Worm (Caenorhabditis elegans): Measurements from ENCODE around the gene lgc-45.

Gene lgc-45

DNA sequence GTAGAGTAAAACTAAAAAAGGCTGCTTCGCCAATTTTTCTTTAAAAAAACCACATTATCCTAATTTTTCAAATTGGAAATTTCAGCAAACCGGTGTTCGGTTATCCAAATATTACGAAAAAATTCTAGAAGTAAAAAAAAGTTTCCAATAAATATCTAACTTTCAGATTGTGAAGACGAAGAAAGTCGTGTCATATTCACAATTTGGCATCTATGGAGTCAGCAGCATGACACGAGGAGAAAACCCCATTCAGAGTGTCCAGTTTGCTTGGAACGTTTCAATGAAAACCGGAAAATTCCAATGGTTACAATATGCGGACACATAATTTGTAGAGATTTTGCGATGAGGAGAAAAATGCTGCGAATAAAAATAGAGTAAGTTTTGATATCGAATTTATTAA is 38.1 kb downstream of the lgc-45 start, which contains the start of gene Y49F6A.12:
Gene Y49F6A.12, plus strand, starts transcription at position 301 of the 400 bp plus-strand sequence.
- no peak for TF ChIP-seq nhr-12 (tag; optimal IDR thresholded peaks at IDR 0.05)
- TF ChIP-seq nhr-23 (tag; optimal IDR thresholded peaks at IDR 0.05) = no peak
- no peak for TF ChIP-seq eor-1 (tag; optimal IDR thresholded peaks at IDR 0.05)
- no peak for TF ChIP-seq nhr-237 (tag; optimal IDR thresholded peaks at IDR 0.05)
- no peak for TF ChIP-seq nhr-28 (tag; optimal IDR thresholded peaks at IDR 0.05)
- no peak for TF ChIP-seq nfya-1 (tag; optimal IDR thresholded peaks at IDR 0.05; ENCODE audit: insufficient read depth)
- no peak for TF ChIP-seq ZK546.5 (tag; optimal IDR thresholded peaks at IDR 0.05)
- no peak for TF ChIP-seq mdl-1 (tag; optimal IDR thresholded peaks at IDR 0.05)
- no peak for TF ChIP-seq nhr-43 (tag; optimal IDR thresholded peaks at IDR 0.05; ENCODE audit: poor library complexity, severe bottlenecking)
- TF ChIP-seq R02D3.7 (tag; optimal IDR thresholded peaks at IDR 0.05) = no peak
- no peak for TF ChIP-seq nhr-76 (tag; optimal IDR thresholded peaks at IDR 0.05)
- no peak for TF ChIP-seq elt-1 (tag; optimal IDR thresholded peaks at IDR 0.05)
- no peak for TF ChIP-seq nhr-77 (tag; optimal IDR thresholded peaks at IDR 0.05)
- no peak for TF ChIP-seq elt-2 (tag; optimal IDR thresholded peaks at IDR 0.05)
- TF ChIP-seq ztf-11 (tag; optimal IDR thresholded peaks at IDR 0.05) = no peak
- no peak for TF ChIP-seq pqm-1 (tag; optimal IDR thresholded peaks at IDR 0.05)
- no peak for TF ChIP-seq fkh-10 (GFP tag; optimal IDR thresholded peaks at IDR 0.05)

DNA sequence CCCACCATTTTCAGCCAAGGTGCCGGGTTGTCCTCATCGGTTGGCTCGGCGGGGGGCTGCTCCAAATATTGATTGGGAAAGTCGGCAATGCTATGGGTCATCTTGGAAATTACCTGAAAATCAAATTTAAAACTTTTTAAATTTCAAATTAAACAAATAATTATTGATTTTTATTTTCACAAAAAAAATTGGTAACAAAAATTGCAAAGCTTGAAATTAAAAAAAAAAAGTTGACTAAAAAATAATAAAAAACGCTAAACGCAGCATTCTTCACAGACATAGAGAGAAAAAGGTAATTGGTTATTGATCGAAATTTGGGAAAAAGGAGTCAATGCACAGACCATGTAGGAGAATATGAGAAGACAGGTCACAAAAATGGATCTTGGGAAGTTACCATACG is 41.4 kb downstream of the lgc-45 start, which contains the start of gene Y49F6A.11:
Gene Y49F6A.11, minus strand, starts transcription at position 101 of the 400 bp plus-strand sequence.
- TF ChIP-seq daf-12 (tag; optimal IDR thresholded peaks at IDR 0.05) = no peak
- TF ChIP-seq ceh-82 (tag; optimal IDR thresholded peaks at IDR 0.05) = no peak
- no peak for TF ChIP-seq fkh-2 (tag; optimal IDR thresholded peaks at IDR 0.05)
- TF ChIP-seq jun-1 (tag; optimal IDR thresholded peaks at IDR 0.05) = no peak
- no peak for TF ChIP-seq nhr-237 (tag; optimal IDR thresholded peaks at IDR 0.05)
- no peak for TF ChIP-seq elt-1 (tag; optimal IDR thresholded peaks at IDR 0.05)
- no peak for TF ChIP-seq nfya-1 (tag; optimal IDR thresholded peaks at IDR 0.05; ENCODE audit: insufficient read depth)
- no peak for TF ChIP-seq nhr-76 (tag; optimal IDR thresholded peaks at IDR 0.05)
- no peak for TF ChIP-seq nhr-28 (tag; optimal IDR thresholded peaks at IDR 0.05)
- no peak for TF ChIP-seq lin-39 (tag; optimal IDR thresholded peaks at IDR 0.05)
- no peak for TF ChIP-seq mml-1 (tag; optimal IDR thresholded peaks at IDR 0.05)
- TF ChIP-seq lin-15B (tag; optimal IDR thresholded peaks at IDR 0.05) = no peak
- no peak for TF ChIP-seq tbx-2 (tag; optimal IDR thresholded peaks at IDR 0.05)
- TF ChIP-seq nhr-12 (tag; optimal IDR thresholded peaks at IDR 0.05) = no peak
- no peak for TF ChIP-seq ztf-4 (tag; optimal IDR thresholded peaks at IDR 0.05)
- no peak for TF ChIP-seq zag-1 (tag; optimal IDR thresholded peaks at IDR 0.05)
- no peak for TF ChIP-seq ztf-11 (tag; optimal IDR thresholded peaks at IDR 0.05)
- TF ChIP-seq sea-2 (GFP tag; optimal IDR thresholded peaks at IDR 0.05) = no peak
- no peak for TF ChIP-seq fos-1 (tag; optimal IDR thresholded peaks at IDR 0.05)
- TF ChIP-seq eor-1 (tag; optimal IDR thresholded peaks at IDR 0.05) = no peak

DNA sequence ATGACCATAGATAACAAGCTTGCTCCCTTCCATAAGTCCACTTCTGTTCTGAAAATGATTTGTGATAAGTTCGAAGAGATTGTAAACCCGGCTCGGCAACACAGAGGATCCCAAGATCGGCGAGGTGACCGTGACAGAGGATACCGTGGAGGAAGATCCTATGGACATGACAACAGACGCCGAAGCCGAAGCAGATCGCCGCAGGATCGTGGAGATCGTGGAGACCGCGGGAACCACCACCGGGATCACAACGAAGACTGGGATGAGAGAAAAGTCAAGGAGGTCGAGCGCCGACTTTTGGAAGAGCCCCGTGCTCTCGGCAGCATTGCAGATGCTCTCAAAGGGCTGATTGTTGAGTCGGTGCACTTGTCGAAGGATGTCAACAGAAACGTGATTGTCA is 47.3 kb downstream of the lgc-45 start:
- TF ChIP-seq nhr-25 (tag; optimal IDR thresholded peaks at IDR 0.05) (no peak), nhr-77 (tag; optimal IDR thresholded peaks at IDR 0.05) (no peak), daf-12 (tag; optimal IDR thresholded peaks at IDR 0.05) (no peak)

DNA sequence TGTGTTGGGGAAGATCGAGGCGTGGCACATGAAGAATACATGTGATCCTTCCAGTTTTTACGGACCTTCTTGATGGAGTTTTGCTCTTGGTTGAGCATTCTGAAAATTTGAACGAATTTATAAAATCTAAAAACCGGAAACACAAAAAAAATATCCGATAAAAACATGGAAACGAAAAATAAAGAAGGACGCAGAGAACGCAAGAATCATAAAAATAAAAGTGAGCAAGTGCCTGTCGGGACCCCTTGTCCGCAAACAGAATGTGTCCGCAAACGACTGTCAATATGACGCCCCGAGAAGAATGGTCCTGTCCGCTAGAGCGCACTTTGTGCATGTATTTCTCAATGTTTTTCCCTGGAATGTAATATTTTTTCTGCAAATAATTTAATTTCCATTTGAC is 52.5 kb downstream of the lgc-45 start, which contains the start of gene Y49F6A.5:
Gene Y49F6A.5, minus strand, starts transcription at position 101 of the 400 bp plus-strand sequence.
- TF ChIP-seq ceh-28 (tag; optimal IDR thresholded peaks at IDR 0.05) = no peak
- TF ChIP-seq ama-1 (optimal IDR thresholded peaks at IDR 0.05) = no peak
- no peak for TF ChIP-seq pha-4 (tag; optimal IDR thresholded peaks at IDR 0.05)
- TF ChIP-seq pqm-1 (tag; optimal IDR thresholded peaks at IDR 0.05) = no peak
- no peak for TF ChIP-seq snpc-4 (tag; optimal IDR thresholded peaks at IDR 0.05)
- no peak for TF ChIP-seq mml-1 (tag; optimal IDR thresholded peaks at IDR 0.05)
- no peak for TF ChIP-seq elt-1 (tag; optimal IDR thresholded peaks at IDR 0.05)

DNA sequence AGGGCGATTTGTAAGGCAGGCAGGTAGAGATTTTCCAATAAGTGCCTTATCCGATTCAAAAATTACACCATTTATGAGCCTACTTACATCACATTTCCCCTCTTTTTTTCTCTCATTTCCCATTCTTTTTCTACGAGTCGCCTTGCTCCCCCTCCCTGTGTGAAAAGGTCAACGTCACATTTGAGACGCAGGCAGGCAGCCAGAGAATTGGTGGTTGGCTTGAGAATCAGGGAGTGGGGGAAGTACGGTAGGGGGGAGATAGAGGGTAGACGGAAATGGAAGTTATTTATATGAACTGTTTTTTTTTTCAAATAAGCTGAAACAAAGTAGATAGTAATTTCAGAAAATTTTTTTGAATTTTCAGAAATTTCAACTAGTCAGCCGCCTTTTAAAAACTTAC is 59.3 kb downstream of the lgc-45 start:
- no peak for TF ChIP-seq ztf-4 (tag; optimal IDR thresholded peaks at IDR 0.05)
- peak; percentile 98 for TF ChIP-seq nfya-1 (tag; optimal IDR thresholded peaks at IDR 0.05; ENCODE audit: insufficient read depth)
